Worm (Caenorhabditis elegans): Measurements from ENCODE around the gene C25A8.2.

DNA sequence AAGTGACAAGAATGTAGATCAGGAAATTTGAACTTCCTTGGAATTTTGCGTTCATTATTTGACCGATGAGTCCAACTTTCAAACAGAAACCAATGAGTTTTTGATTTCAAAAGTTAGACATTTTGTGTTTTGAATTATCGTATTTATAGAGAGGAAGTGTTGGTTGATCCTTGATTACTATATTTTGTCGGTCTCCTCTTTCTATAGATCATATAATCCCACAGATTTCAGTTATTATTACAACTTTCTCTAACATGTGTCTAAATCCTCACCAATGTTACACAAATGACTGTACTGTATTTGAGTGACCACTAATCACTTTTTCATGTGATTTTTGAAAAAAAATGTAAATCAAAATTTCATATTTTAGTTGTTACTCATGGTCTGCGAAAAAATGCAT, 45.1 kb upstream of the C25A8.2 start, which contains the start of gene B0478.3:
- TF ChIP-seq B0310.2 (tag; optimal IDR thresholded peaks at IDR 0.05) (no peak), scrt-1 (GFP tag; IDR thresholded peaks at IDR 0.05) (no peak), ama-1 (optimal IDR thresholded peaks at IDR 0.05) (no peak), hmg-4 (GFP tag; optimal IDR thresholded peaks at IDR 0.05) (no peak), tbx-11 (GFP tag; IDR thresholded peaks at IDR 0.05) (no peak), ceh-36 (tag; optimal IDR thresholded peaks at IDR 0.05) (no peak), sea-1 (GFP tag; conservative IDR thresholded peaks at IDR 0.05) (no peak)

Data from whole organism, early embryonic.